Worm (Caenorhabditis elegans) whole organism, L4/young adult: ENCODE measurements around the gene srt-3.

Experiments
- W03F9.2 ChIP-seq: fragments of 150-350 bp; optimal IDR thresholded peaks from 2 replicates; lab custom pipeline; 2014; ENCODE audit warnings: missing biosample characterization, missing genetic modification characterization
- dao-5 ChIP-seq: sonication (generic microtip); optimal IDR thresholded peaks from 2 replicates; lab custom pipeline; 2016; ENCODE audit warnings: missing genotype, missing genetic modification characterization, moderate library complexity, missing compliant biosample characterization
- him-1 ChIP-seq: sonication (generic microtip); optimal IDR thresholded peaks from 2 replicates; lab custom pipeline; 2016; ENCODE audit warnings: missing genotype, missing genetic modification reagents, missing genetic modification characterization, missing compliant biosample characterization

ce11 chrV:4273372-4273771 is 13.4 kb upstream of the srt-3 start:
- TF ChIP-seq him-1 (tag; lab: Kevin White, UChicago) (no peak), W03F9.2 (tag; lab: Kevin White, UChicago) (no peak), dao-5 (tag; lab: Kevin White, UChicago) (no peak)
